Worm (Caenorhabditis elegans): ENCODE measurements around the gene ceh-1.

DNA sequence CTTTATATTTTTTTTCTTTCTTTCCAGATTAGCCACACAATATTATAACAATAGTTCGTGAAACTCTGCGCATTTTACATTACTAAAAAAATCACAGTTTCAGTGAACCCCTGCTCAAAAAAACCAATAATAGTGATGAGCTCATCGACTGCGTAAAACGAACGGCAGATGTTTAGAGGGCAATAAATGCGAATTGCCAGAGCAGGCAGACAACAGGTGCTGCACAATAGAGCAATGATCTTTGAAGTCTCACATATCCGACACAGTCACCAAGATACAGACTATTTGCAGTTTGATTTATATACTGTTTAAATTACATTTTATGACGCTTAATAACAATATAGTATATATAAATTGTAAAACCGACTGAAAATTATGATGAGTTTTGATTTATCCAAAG, 44.3 kb downstream of the ceh-1 start:
- TF ChIP-seq mdl-1 (tag; optimal IDR thresholded peaks at IDR 0.05) (no peak), blmp-1 (tag; optimal IDR thresholded peaks at IDR 0.05; ENCODE audit: insufficient read depth) (no peak), crh-2 (tag; optimal IDR thresholded peaks at IDR 0.05) (no peak), unc-55 (GFP tag; optimal IDR thresholded peaks at IDR 0.05) (no peak), dmd-4 (tag; optimal IDR thresholded peaks at IDR 0.05) (no peak)

Measured in whole organism, L2 larva.